Fruit fly (Drosophila melanogaster): ENCODE results near the gene CG14312.

dm6 chr3R:18279494-18279893 is 3.8 kb downstream of the CG14312 start, which contains the start of gene CG7142:
- TF ChIP-seq CG11723 (GFP tag; optimal IDR thresholded peaks at IDR 0.05) (no peak), sens (GFP tag) (no peak), CG13287 (GFP tag; IDR thresholded peaks at IDR 0.05; ENCODE audit: partially characterized antibody) (no peak), insv (GFP tag; optimal IDR thresholded peaks at IDR 0.05) (no peak), yki (optimal IDR thresholded peaks at IDR 0.05) (no peak), Oli (tag; optimal IDR thresholded peaks at IDR 0.05) (no peak), fd96Cb (tag; optimal IDR thresholded peaks at IDR 0.05) (no peak), fd102C (GFP tag; optimal IDR thresholded peaks at IDR 0.05) (no peak), mam (GFP tag; optimal IDR thresholded peaks at IDR 0.05) (no peak)
